Worm (Caenorhabditis elegans): ENCODE measurements around the gene C27A7.5.
"Not testable (repeated sequence)": the region's sequence is repeated elsewhere in the genome, so short reads cannot be mapped to it uniquely, and the experiment has no call there.

C27A7.5 gene

DNA sequence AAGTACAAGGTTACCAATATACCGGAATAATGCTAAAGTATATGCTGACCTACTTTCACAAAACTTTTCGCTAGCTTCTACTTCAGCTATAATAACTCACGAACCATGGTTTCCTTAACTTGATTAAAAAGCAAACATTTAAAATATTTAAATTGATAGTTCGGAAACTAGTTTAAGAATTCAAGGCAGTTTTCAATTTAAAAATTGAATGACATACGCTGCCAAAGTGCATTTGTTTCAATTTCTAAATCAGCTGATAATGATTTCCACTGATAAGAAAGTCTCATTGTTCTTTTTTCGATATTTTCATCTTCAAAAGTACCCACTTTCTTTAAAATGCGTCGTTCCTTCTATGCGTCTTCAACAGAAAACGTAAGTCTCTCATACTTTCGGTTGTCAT, 31.0 kb downstream of the C27A7.5 start, which contains the start of gene enpp-1:
Gene enpp-1 (plus strand): TSS at position 301 of the 400 bp plus-strand sequence.
- TF ChIP-seq cog-1 (tag; optimal IDR thresholded peaks at IDR 0.05); med-1 (GFP tag; optimal IDR thresholded peaks at IDR 0.05; ENCODE audit: insufficient read depth); tab-1 (GFP tag; IDR thresholded peaks at IDR 0.05): not testable (repeated sequence)

DNA sequence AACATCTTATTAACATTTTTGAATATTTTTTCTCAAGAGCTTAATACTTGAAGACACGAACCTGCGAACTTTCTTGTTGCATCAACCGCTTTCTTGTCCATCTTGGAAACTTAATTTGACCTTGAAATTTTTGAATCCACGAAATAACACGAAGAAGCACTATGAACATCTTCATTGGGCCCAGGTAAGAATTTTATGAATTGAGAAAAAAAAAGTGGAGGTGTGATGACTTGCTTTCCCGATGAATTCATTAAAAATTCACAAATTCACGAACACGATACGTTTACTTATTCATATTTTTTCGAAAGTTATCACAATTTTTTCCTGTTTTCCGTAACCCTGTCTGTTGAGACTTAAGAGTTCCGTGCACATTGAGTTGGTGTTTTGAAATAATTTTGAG, 31.4 kb downstream of the C27A7.5 start, which contains the start of gene C27A7.6:
Gene C27A7.6 (minus strand): TSS at position 101 of the 400 bp plus-strand sequence.
- not testable (repeated sequence) for TF ChIP-seq cog-1 (tag; optimal IDR thresholded peaks at IDR 0.05); ref-1 (GFP tag; conservative IDR thresholded peaks at IDR 0.05); ztf-23 (GFP tag; IDR thresholded peaks at IDR 0.05)

DNA sequence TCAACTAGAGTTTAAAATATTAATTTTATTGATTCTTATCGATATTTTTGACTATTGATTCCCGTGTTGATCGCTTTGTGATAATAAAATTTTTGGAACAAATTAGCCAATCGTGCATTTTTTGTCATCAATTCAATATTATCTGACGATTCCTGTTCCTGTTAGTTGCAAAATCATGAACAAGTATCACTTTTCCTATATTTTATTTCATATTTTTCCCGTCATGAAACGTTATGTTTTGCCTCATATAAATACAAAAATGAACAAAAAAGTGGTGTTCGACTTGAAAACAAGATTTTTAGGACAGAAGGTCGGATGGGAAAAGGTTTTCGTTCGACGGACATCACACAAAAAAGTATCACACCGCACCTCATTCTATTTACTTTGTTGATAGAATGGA, 40.8 kb downstream of the C27A7.5 start, which contains the start of gene C13C4.6:
Gene C13C4.6 (plus strand): TSS at position 301 of the 400 bp plus-strand sequence.
- TF ChIP-seq flt-1 (GFP tag; IDR thresholded peaks at IDR 0.05) = no peak
- TF ChIP-seq klf-2 (GFP tag; conservative IDR thresholded peaks at IDR 0.05) = no peak
- no peak for TF ChIP-seq tab-1 (GFP tag; IDR thresholded peaks at IDR 0.05)
- no peak for TF ChIP-seq T22C8.4 (GFP tag; IDR thresholded peaks at IDR 0.05)
- TF ChIP-seq med-1 (GFP tag; optimal IDR thresholded peaks at IDR 0.05; ENCODE audit: insufficient read depth) = no peak
- no peak for TF ChIP-seq ztf-29 (GFP tag; IDR thresholded peaks at IDR 0.05)
- TF ChIP-seq ztf-23 (GFP tag; IDR thresholded peaks at IDR 0.05) = no peak
- no peak for TF ChIP-seq ref-1 (GFP tag; conservative IDR thresholded peaks at IDR 0.05)
- TF ChIP-seq cog-1 (tag; optimal IDR thresholded peaks at IDR 0.05) = no peak

DNA sequence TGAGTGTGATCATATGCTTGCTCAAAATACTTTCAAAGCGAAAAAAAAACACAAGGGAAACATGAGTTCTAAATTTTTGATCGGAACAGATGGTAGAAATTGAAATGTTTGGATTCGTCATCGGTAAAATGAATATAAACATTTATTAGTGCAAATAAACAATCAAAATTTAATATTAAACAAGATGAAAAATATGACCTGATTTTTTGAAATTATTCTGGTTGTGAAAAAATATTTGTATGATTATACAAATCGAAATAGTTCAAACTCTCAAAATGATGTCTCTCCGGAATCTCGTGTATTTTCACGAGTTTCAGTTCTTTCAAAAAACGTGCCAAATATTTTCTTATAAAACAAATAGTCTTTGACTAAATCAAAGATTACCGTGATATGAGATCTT, 41.7 kb downstream of the C27A7.5 start, which contains the start of gene C13C4.7:
Gene C13C4.7 (minus strand): TSS at position 101 of the 400 bp plus-strand sequence.
- no peak for TF ChIP-seq klf-2 (GFP tag; conservative IDR thresholded peaks at IDR 0.05)
- no peak for TF ChIP-seq med-1 (GFP tag; optimal IDR thresholded peaks at IDR 0.05; ENCODE audit: insufficient read depth)
- no peak for TF ChIP-seq ztf-29 (GFP tag; IDR thresholded peaks at IDR 0.05)
- no peak for TF ChIP-seq cog-1 (tag; optimal IDR thresholded peaks at IDR 0.05)
- no peak for TF ChIP-seq flt-1 (GFP tag; IDR thresholded peaks at IDR 0.05)
- TF ChIP-seq ref-1 (GFP tag; conservative IDR thresholded peaks at IDR 0.05) = no peak

DNA sequence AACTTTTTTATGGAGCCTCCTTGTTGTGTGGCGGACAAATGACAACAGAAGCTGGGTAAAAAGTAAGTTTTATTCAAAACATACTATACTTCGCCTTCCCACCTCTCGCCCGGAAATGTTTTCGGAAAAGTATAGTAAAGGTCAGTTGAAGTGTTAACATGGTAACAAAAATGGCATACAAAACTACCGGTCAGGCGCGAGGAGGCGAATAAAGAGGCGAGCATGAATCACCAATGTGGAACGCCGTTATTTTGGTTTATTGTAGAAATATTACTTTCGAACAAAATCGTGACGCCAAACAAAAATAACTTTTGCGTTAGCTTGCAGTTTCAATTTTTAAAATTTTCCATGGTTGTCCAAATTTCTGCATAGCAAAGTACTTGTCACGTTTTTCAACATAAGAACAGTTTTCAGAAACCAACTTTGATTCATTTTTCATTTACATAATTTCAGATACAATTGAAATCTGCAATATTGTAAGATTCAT, 44.5 kb downstream of the C27A7.5 start, which contains the start of gene C13C4.8:
Gene C13C4.8 (plus strand): TSS at position 437 of the 487 bp plus-strand sequence.
- TF ChIP-seq ztf-29 (GFP tag; IDR thresholded peaks at IDR 0.05) (no peak), med-1 (GFP tag; optimal IDR thresholded peaks at IDR 0.05; ENCODE audit: insufficient read depth) (no peak), T22C8.4 (GFP tag; IDR thresholded peaks at IDR 0.05) (no peak), ztf-23 (GFP tag; IDR thresholded peaks at IDR 0.05) (no peak), klf-2 (GFP tag; conservative IDR thresholded peaks at IDR 0.05) (no peak), tab-1 (GFP tag; IDR thresholded peaks at IDR 0.05) (no peak), cog-1 (tag; optimal IDR thresholded peaks at IDR 0.05) (no peak)

DNA sequence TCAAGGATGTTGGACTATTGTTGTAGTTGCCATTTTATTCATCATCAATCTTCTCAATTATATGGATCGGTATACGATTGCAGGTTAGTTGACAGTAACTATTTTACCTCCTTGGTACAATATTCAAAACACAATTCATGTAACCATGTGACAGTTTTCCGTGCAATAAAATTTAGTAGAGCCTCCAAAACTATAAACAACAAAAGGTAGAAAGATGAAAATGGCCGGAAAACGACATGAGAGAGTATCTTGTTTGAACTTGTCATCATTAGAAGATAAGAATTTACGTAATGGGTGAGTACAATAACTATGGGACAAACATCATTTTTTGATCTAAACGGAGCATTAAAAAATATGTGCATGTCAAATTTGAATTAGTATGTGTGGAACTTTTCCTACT, 47.0 kb downstream of the C27A7.5 start:
- TF ChIP-seq klf-2 (GFP tag; conservative IDR thresholded peaks at IDR 0.05) (no peak), ztf-29 (GFP tag; IDR thresholded peaks at IDR 0.05) (no peak), ref-1 (GFP tag; conservative IDR thresholded peaks at IDR 0.05) (no peak), tab-1 (GFP tag; IDR thresholded peaks at IDR 0.05) (no peak), flt-1 (GFP tag; IDR thresholded peaks at IDR 0.05) (no peak), T22C8.4 (GFP tag; IDR thresholded peaks at IDR 0.05) (no peak)

DNA sequence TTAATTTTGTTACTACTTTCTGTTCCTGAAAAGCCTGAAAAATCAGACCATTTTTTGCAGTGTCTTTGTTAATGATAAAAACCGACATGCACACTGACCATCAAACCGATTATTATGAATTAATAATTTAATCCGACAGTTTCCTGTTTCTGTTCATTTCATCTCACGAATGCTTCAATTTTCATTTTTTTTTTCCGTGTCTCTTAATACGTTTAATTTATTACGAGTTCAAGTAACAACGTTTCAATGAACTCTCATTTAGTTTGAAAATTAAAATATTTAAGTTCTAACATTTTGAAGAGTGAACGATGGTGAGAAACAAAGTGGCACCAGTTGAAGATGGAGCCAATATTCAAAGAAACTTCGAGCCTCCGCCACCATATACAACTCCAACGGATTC, 47.4 kb downstream of the C27A7.5 start, which contains the start of gene spin-1:
Gene spin-1 (plus strand): TSS at position 301 of the 400 bp plus-strand sequence.
- no peak for TF ChIP-seq cog-1 (tag; optimal IDR thresholded peaks at IDR 0.05)
- no peak for TF ChIP-seq T22C8.4 (GFP tag; IDR thresholded peaks at IDR 0.05)
- TF ChIP-seq ref-1 (GFP tag; conservative IDR thresholded peaks at IDR 0.05) = no peak
- TF ChIP-seq flt-1 (GFP tag; IDR thresholded peaks at IDR 0.05) = no peak
- TF ChIP-seq med-1 (GFP tag; optimal IDR thresholded peaks at IDR 0.05; ENCODE audit: insufficient read depth) = no peak
- TF ChIP-seq ztf-29 (GFP tag; IDR thresholded peaks at IDR 0.05) = no peak
- TF ChIP-seq klf-2 (GFP tag; conservative IDR thresholded peaks at IDR 0.05) = no peak
- TF ChIP-seq ztf-23 (GFP tag; IDR thresholded peaks at IDR 0.05) = no peak
- no peak for TF ChIP-seq tab-1 (GFP tag; IDR thresholded peaks at IDR 0.05)

DNA sequence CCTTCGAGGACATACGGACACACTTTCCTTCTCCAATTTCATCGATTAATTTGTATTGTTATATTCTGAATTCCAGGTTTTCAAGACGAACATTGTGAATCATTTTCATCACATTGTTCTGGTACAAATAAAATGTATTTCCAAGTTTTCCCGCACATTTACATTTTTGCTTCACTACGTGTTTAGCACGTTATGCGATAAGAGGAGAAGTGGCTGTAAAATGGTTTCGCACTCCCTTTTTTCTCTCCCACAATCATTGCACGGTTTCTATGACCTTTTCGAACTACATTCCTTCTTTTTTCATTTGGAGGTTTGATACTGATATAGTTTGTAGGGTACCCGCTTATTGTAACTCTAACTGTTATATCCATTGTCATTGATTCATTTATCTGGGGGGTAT, 48.4 kb downstream of the C27A7.5 start:
- no peak for TF ChIP-seq ztf-23 (GFP tag; IDR thresholded peaks at IDR 0.05)
- TF ChIP-seq klf-2 (GFP tag; conservative IDR thresholded peaks at IDR 0.05) = no peak
- no peak for TF ChIP-seq T22C8.4 (GFP tag; IDR thresholded peaks at IDR 0.05)
- no peak for TF ChIP-seq flt-1 (GFP tag; IDR thresholded peaks at IDR 0.05)
- TF ChIP-seq tab-1 (GFP tag; IDR thresholded peaks at IDR 0.05) = no peak
- TF ChIP-seq ztf-29 (GFP tag; IDR thresholded peaks at IDR 0.05) = no peak
- TF ChIP-seq ref-1 (GFP tag; conservative IDR thresholded peaks at IDR 0.05) = no peak
- TF ChIP-seq cog-1 (tag; optimal IDR thresholded peaks at IDR 0.05) = no peak
- TF ChIP-seq med-1 (GFP tag; optimal IDR thresholded peaks at IDR 0.05; ENCODE audit: insufficient read depth) = no peak

DNA sequence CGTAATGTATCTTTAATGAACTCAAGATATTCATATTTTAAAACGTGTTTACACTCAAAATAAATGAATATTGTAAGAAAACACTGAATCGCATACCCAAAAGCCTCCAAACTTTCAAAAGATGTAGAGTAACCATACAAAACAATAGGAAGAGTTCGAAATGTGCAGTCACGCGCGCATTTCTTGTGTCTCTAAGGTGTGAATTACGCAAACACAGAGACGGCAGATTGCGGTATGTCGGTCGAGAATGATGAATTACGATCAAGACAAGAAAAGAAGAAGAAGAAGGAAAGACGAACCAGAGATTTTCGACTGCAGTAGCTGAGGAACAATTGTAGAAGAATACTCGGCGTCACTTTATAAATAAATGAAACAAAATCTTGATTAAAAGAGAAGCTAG, 50.7 kb downstream of the C27A7.5 start, which contains the start of gene lhpp-1:
Gene lhpp-1 (minus strand): TSS at position 354 of the 400 bp plus-strand sequence.
- TF ChIP-seq cog-1 (tag; optimal IDR thresholded peaks at IDR 0.05) (no peak), ztf-29 (GFP tag; IDR thresholded peaks at IDR 0.05) (no peak), flt-1 (GFP tag; IDR thresholded peaks at IDR 0.05) (no peak), med-1 (GFP tag; optimal IDR thresholded peaks at IDR 0.05; ENCODE audit: insufficient read depth) (no peak), ref-1 (GFP tag; conservative IDR thresholded peaks at IDR 0.05) (no peak), T22C8.4 (GFP tag; IDR thresholded peaks at IDR 0.05) (no peak), ztf-23 (GFP tag; IDR thresholded peaks at IDR 0.05) (no peak), klf-2 (GFP tag; conservative IDR thresholded peaks at IDR 0.05) (no peak), tab-1 (GFP tag; IDR thresholded peaks at IDR 0.05) (no peak)

DNA sequence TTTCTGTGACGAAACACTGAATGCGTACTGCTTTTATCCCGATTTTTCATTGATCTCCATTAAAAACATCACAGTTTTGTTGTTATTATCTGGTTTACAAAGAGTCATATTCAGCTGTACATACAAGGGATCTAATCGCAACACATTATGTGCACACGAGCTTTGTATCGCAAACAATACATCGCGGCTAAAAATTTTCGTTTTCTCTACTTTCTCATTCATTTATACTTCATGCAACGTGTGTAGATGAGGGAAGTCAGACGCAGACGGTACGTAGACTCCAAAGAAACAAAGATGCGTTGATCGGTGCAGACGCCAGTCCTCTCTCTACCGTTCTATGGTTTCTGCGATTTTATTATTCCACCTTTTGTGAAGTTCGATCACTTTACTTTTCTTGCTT, 55.3 kb downstream of the C27A7.5 start, which contains the start of gene nhr-136:
Gene nhr-136 (plus strand): TSS at position 301 of the 400 bp plus-strand sequence.
- no peak for TF ChIP-seq tab-1 (GFP tag; IDR thresholded peaks at IDR 0.05)
- TF ChIP-seq ztf-23 (GFP tag; IDR thresholded peaks at IDR 0.05) = no peak
- TF ChIP-seq cog-1 (tag; optimal IDR thresholded peaks at IDR 0.05) = no peak
- TF ChIP-seq klf-2 (GFP tag; conservative IDR thresholded peaks at IDR 0.05) = no peak
- TF ChIP-seq ztf-29 (GFP tag; IDR thresholded peaks at IDR 0.05) = no peak
- TF ChIP-seq med-1 (GFP tag; optimal IDR thresholded peaks at IDR 0.05; ENCODE audit: insufficient read depth) = no peak
- TF ChIP-seq ref-1 (GFP tag; conservative IDR thresholded peaks at IDR 0.05) = no peak
